Worm (Caenorhabditis elegans) whole organism, midembryonic: Measurements from ENCODE around the gene ZK1248.19.
"Not testable (repeated sequence)": the region's sequence is repeated elsewhere in the genome, so short reads cannot be mapped to it uniquely, and the experiment has no call there.

Experiments used
- T22C8.4 ChIP-seq: fragments of 200-800 bp; sonication (Bioruptor generic); IDR thresholded peaks from 2 replicates; pipeline ENCODE4 v1.3.6; 2022; ENCODE audit warnings: missing genetic modification characterization, missing compliant biosample characterization
- cog-1 ChIP-seq: sonication (generic microtip); optimal IDR thresholded peaks from 2 replicates; lab custom pipeline; 2016; ENCODE audit warnings: missing genetic modification characterization, missing compliant biosample characterization
- flt-1 ChIP-seq: fragments of 200-800 bp; sonication (Bioruptor generic); IDR thresholded peaks from 2 replicates; pipeline ENCODE4 v1.3.6; 2022; ENCODE audit warnings: missing genetic modification characterization, missing compliant biosample characterization
- klf-2 ChIP-seq: fragments of 200-800 bp; sonication (Bioruptor generic); conservative IDR thresholded peaks from 2 replicates; pipeline ENCODE4 v1.3.6; 2022; ENCODE audit warnings: missing genetic modification reagents, missing genetic modification characterization, missing compliant biosample characterization
- med-1 ChIP-seq: sonication (generic microtip); optimal IDR thresholded peaks from 2 replicates; lab custom pipeline; 2017; ENCODE audit warnings: missing genetic modification characterization, mild to moderate bottlenecking, missing compliant biosample characterization, antibody characterized with exemption, missing genetic modification reagents; ENCODE audit not compliant: insufficient read depth
- ref-1 ChIP-seq: fragments of 200-800 bp; sonication (Bioruptor generic); conservative IDR thresholded peaks from 2 replicates; pipeline ENCODE4 v1.3.6; 2022; ENCODE audit warnings: missing genetic modification reagents, missing genetic modification characterization, missing compliant biosample characterization
- tab-1 ChIP-seq: fragments of 200-800 bp; sonication (Bioruptor generic); IDR thresholded peaks from 2 replicates; pipeline ENCODE4 v1.3.6; 2022; ENCODE audit warnings: missing genetic modification characterization, missing compliant biosample characterization
- ztf-23 ChIP-seq: fragments of 200-800 bp; sonication (Bioruptor generic); IDR thresholded peaks from 2 replicates; pipeline ENCODE4 v1.3.6; 2022; ENCODE audit warnings: missing genetic modification reagents, missing genetic modification characterization, missing compliant biosample characterization
- ztf-29 ChIP-seq: fragments of 200-800 bp; sonication (Bioruptor generic); IDR thresholded peaks from 2 replicates; pipeline ENCODE4 v1.3.6; 2022; ENCODE audit warnings: missing genetic modification reagents, missing genetic modification characterization, missing compliant biosample characterization

ZK1248.19 gene

ce11 chrII:5839227-5839626, at the start of gene ZK1248.19:
Gene ZK1248.19 (minus strand): TSS chrII:5839414.
- TF ChIP-seq tab-1 (GFP tag; lab: Robert Waterston, UW) (no peak), klf-2 (GFP tag; lab: Robert Waterston, UW) (no peak), T22C8.4 (no peak), ztf-23 (no peak), ref-1 (GFP tag; lab: Robert Waterston, UW) (no peak), med-1 (no peak), flt-1 (GFP tag; lab: Robert Waterston, UW) (no peak), ztf-29 (no peak), cog-1 (tag; lab: Kevin White, UChicago) (no peak)

ce11 chrII:5885966-5886621, 46.9 kb upstream of the ZK1248.19 start:
- no peak for TF ChIP-seq flt-1 (GFP tag; lab: Robert Waterston, UW)
- no peak for TF ChIP-seq ref-1 (GFP tag; lab: Robert Waterston, UW)
- TF ChIP-seq ztf-23 = no peak
- TF ChIP-seq med-1 = no peak
- no peak for TF ChIP-seq klf-2 (GFP tag; lab: Robert Waterston, UW)
- no peak for TF ChIP-seq T22C8.4
- no peak for TF ChIP-seq ztf-29

ce11 chrII:5884252-5884651, 45.0 kb upstream of the ZK1248.19 start, which contains the start of gene rfip-1:
Gene rfip-1 (plus strand): TSS chrII:5884552.
- TF ChIP-seq ztf-23 = no peak
- no peak for TF ChIP-seq tab-1 (GFP tag; lab: Robert Waterston, UW)
- TF ChIP-seq ztf-29 = no peak
- no peak for TF ChIP-seq flt-1 (GFP tag; lab: Robert Waterston, UW)
- no peak for TF ChIP-seq cog-1 (tag; lab: Kevin White, UChicago)

- TF ChIP-seq ztf-23 (no peak), T22C8.4 (no peak), flt-1 (GFP tag; lab: Robert Waterston, UW) (no peak), ztf-29 (no peak), klf-2 (GFP tag; lab: Robert Waterston, UW) (no peak), med-1 (no peak), cog-1 (tag; lab: Kevin White, UChicago) (no peak), tab-1 (GFP tag; lab: Robert Waterston, UW) (no peak)
Measured at ce11 chrII:5880677-5881076, 41.5 kb upstream of the ZK1248.19 start.

- TF ChIP-seq cog-1 (tag; lab: Kevin White, UChicago); ztf-29; ztf-23: not testable (repeated sequence)
Measured at ce11 chrII:5876511-5876910, 37.3 kb upstream of the ZK1248.19 start, which contains the start of gene F55C12.2. Gene F55C12.2 (plus strand): TSS chrII:5876811.

DNA sequence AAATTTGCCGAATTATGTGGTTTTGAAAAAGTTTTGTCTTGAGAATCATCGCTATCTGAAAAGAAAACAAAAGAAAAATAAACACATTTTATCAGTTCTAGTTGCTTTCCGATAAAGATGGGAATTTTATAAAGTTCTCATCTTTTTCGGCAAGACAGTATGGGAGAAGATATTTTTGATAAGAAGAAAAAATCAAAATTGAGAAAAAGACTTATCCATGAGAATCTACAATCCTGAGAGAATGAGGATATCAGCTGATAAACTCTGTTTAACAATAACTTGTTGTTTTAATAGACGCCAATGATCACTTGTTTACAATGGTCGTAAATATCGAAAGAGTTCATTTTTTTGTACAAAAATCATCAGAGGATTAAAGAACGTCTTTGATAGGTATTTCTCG, 36.8 kb upstream of the ZK1248.19 start, which contains the start of gene F55C12.6:
Gene F55C12.6 (minus strand): TSS at position 101 of the 400 bp plus-strand sequence.
- no peak for TF ChIP-seq flt-1 (GFP tag; lab: Robert Waterston, UW)
- TF ChIP-seq med-1 = no peak
- no peak for TF ChIP-seq tab-1 (GFP tag; lab: Robert Waterston, UW)
- TF ChIP-seq ztf-23 = no peak
- no peak for TF ChIP-seq klf-2 (GFP tag; lab: Robert Waterston, UW)
- no peak for TF ChIP-seq cog-1 (tag; lab: Kevin White, UChicago)
- TF ChIP-seq ztf-29 = no peak
- TF ChIP-seq ref-1 (GFP tag; lab: Robert Waterston, UW) = no peak
- TF ChIP-seq T22C8.4 = no peak

DNA sequence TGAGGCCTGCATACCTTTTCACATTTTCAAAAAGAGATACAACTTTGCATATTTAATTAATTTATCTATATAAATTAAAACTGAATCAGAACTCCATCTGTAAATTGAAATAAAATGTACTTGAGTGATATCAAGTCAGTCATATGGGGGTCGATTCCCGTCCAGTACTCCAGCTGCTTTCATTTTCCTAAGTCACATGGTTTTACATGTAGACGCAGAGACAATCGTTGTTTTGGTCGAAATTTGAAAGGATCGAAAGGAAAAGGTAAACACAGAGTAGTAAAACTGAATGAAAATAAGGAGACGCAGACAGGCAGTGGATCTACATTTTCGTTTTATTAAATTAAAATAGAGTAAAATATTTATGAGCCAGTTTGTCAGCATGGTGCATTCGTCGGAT, 34.9 kb upstream of the ZK1248.19 start:
- TF ChIP-seq T22C8.4 = no peak
- no peak for TF ChIP-seq med-1

ce11 chrII:5873564-5874070, 34.4 kb upstream of the ZK1248.19 start, which contains the start of gene tex-2:
Gene tex-2 (minus strand): TSS chrII:5873614.
- TF ChIP-seq ztf-23 = 0 out of 2 replicates have a peak, but pooled peaks have one; percentile 39
- no peak for TF ChIP-seq ref-1 (GFP tag; lab: Robert Waterston, UW)

ce11 chrII:5872414-5872813, 33.2 kb upstream of the ZK1248.19 start:
- TF ChIP-seq T22C8.4 (no peak), cog-1 (tag; lab: Kevin White, UChicago) (no peak), ref-1 (GFP tag; lab: Robert Waterston, UW) (no peak), ztf-23 (no peak), klf-2 (GFP tag; lab: Robert Waterston, UW) (no peak), ztf-29 (no peak), med-1 (no peak), tab-1 (GFP tag; lab: Robert Waterston, UW) (no peak)

DNA sequence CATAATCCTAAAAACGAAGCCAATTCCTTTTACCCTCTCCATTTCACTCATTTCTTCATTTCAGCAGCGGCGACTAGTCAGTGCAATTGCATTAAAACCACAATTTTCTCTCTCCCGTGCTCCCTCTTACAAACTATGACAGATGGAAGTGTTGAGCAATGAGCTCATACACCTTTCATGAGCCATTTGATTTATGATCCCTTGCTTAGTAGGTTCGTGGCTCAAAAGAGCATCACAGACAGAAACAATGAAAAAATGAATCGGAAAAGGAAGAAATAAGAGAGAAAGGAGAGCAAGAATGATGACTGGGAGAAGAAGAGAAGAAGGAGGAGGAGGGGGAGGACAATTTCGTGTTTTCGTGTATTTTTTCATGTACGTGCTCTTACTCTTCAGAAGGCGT, 32.3 kb upstream of the ZK1248.19 start:
- TF ChIP-seq flt-1 (GFP tag; lab: Robert Waterston, UW) (no peak), med-1 (no peak), cog-1 (tag; lab: Kevin White, UChicago) (no peak), ztf-29 (no peak), T22C8.4 (no peak)

- no peak for TF ChIP-seq med-1
- TF ChIP-seq ztf-23 = no peak
- TF ChIP-seq klf-2 (GFP tag; lab: Robert Waterston, UW) = no peak
- TF ChIP-seq ref-1 (GFP tag; lab: Robert Waterston, UW) = no peak
- no peak for TF ChIP-seq T22C8.4
- no peak for TF ChIP-seq flt-1 (GFP tag; lab: Robert Waterston, UW)
- TF ChIP-seq ztf-29 = no peak
Measured at ce11 chrII:5866920-5867319, 27.7 kb upstream of the ZK1248.19 start.
